Worm (Caenorhabditis elegans): ENCODE results near the gene btb-16.
A peak's percentile ranks its signal among the peaks of the same experiment; 100 is the strongest.

btb-16 gene

ce11 chrII:3332039-3332438 lies 35.4 kb downstream of the btb-16 start, which contains the start of gene irld-27:
TSS of gene irld-27 (plus strand) at chrII:3332339.
- no peak for TF ChIP-seq lsy-2 (tag; optimal IDR thresholded peaks at IDR 0.05)
- TF ChIP-seq ztf-11 (tag; optimal IDR thresholded peaks at IDR 0.05) = no peak
- no peak for TF ChIP-seq hlh-1 (tag; optimal IDR thresholded peaks at IDR 0.05)
- TF ChIP-seq unc-62 (GFP tag; optimal IDR thresholded peaks at IDR 0.05) = no peak
- TF ChIP-seq mab-5 (tag; optimal IDR thresholded peaks at IDR 0.05) = no peak
- no peak for TF ChIP-seq nhr-2 (tag; optimal IDR thresholded peaks at IDR 0.05)
- no peak for TF ChIP-seq ceh-39 (tag; optimal IDR thresholded peaks at IDR 0.05)
- no peak for TF ChIP-seq zip-8 (tag; optimal IDR thresholded peaks at IDR 0.05)
- no peak for TF ChIP-seq unc-120 (tag; optimal IDR thresholded peaks at IDR 0.05; ENCODE audit: poor library complexity, severe bottlenecking)
- no peak for TF ChIP-seq lin-32 (GFP tag; optimal IDR thresholded peaks at IDR 0.05)
- no peak for TF ChIP-seq nhr-237 (tag; optimal IDR thresholded peaks at IDR 0.05)
- TF ChIP-seq blmp-1 (tag; optimal IDR thresholded peaks at IDR 0.05) = no peak
- no peak for TF ChIP-seq flh-1 (GFP tag; optimal IDR thresholded peaks at IDR 0.05)
- no peak for TF ChIP-seq nhr-12 (tag; optimal IDR thresholded peaks at IDR 0.05)

ce11 chrII:3337039-3337438 lies 40.4 kb downstream of the btb-16 start, which contains the start of gene F14D2.19:
TSS of gene F14D2.19 (minus strand) at chrII:3337139.
- TF ChIP-seq sptf-1 (tag; optimal IDR thresholded peaks at IDR 0.05) (no peak), lin-13 (tag; optimal IDR thresholded peaks at IDR 0.05) (no peak), ces-1 (GFP tag; optimal IDR thresholded peaks at IDR 0.05) (no peak), bed-3 (GFP tag; optimal IDR thresholded peaks at IDR 0.05) (no peak), nhr-28 (tag; optimal IDR thresholded peaks at IDR 0.05) (no peak), blmp-1 (tag; optimal IDR thresholded peaks at IDR 0.05) (no peak)

ce11 chrII:3338556-3338955 lies 41.9 kb downstream of the btb-16 start, which contains the start of gene F14D2.7:
TSS of gene F14D2.7 (minus strand) at chrII:3338656.
- no peak for TF ChIP-seq ztf-11 (tag; optimal IDR thresholded peaks at IDR 0.05)
- TF ChIP-seq nhr-237 (tag; optimal IDR thresholded peaks at IDR 0.05) = no peak
- no peak for TF ChIP-seq ces-1 (GFP tag; optimal IDR thresholded peaks at IDR 0.05)
- TF ChIP-seq unc-62 (GFP tag; optimal IDR thresholded peaks at IDR 0.05) = no peak
- TF ChIP-seq mep-1 (tag; optimal IDR thresholded peaks at IDR 0.05) = no peak
- TF ChIP-seq snpc-4 (tag; optimal IDR thresholded peaks at IDR 0.05) = no peak
- no peak for TF ChIP-seq nhr-28 (tag; optimal IDR thresholded peaks at IDR 0.05)
- no peak for TF ChIP-seq flh-1 (GFP tag; optimal IDR thresholded peaks at IDR 0.05)
- TF ChIP-seq unc-120 (tag; optimal IDR thresholded peaks at IDR 0.05; ENCODE audit: poor library complexity, severe bottlenecking) = no peak
- TF ChIP-seq elt-1 (tag; optimal IDR thresholded peaks at IDR 0.05; ENCODE audit: borderline replicate concordance, insufficient read depth) = no peak

ce11 chrII:3340251-3340650 lies 43.6 kb downstream of the btb-16 start, which contains the start of gene F14D2.5:
TSS of gene F14D2.5 (plus strand) at chrII:3340551.
- TF ChIP-seq ceh-83 (GFP tag; optimal IDR thresholded peaks at IDR 0.05) = peak; percentile 64
- no peak for TF ChIP-seq elt-1 (tag; optimal IDR thresholded peaks at IDR 0.05; ENCODE audit: borderline replicate concordance, insufficient read depth)

ce11 chrII:3340818-3341217 lies 44.1 kb downstream of the btb-16 start:
- TF ChIP-seq ceh-39 (tag; optimal IDR thresholded peaks at IDR 0.05) (no peak), snpc-4 (tag; optimal IDR thresholded peaks at IDR 0.05) (no peak), unc-62 (GFP tag; optimal IDR thresholded peaks at IDR 0.05) (no peak), ceh-43 (GFP tag; optimal IDR thresholded peaks at IDR 0.05) (no peak), zip-8 (tag; optimal IDR thresholded peaks at IDR 0.05) (no peak), tbx-8 (GFP tag; optimal IDR thresholded peaks at IDR 0.05) (no peak), ztf-11 (tag; optimal IDR thresholded peaks at IDR 0.05) (no peak), M03D4.4 (tag; optimal IDR thresholded peaks at IDR 0.05) (no peak), ham-2 (GFP tag; optimal IDR thresholded peaks at IDR 0.05) (no peak), lsy-2 (tag; optimal IDR thresholded peaks at IDR 0.05) (no peak), mls-2 (tag; optimal IDR thresholded peaks at IDR 0.05) (no peak), nhr-76 (tag; optimal IDR thresholded peaks at IDR 0.05) (no peak), mab-5 (tag; optimal IDR thresholded peaks at IDR 0.05) (no peak), sptf-1 (tag; optimal IDR thresholded peaks at IDR 0.05) (no peak), unc-120 (tag; optimal IDR thresholded peaks at IDR 0.05; ENCODE audit: poor library complexity, severe bottlenecking) (no peak), flh-1 (GFP tag; optimal IDR thresholded peaks at IDR 0.05) (no peak), sem-2 (GFP tag; optimal IDR thresholded peaks at IDR 0.05) (no peak), cnd-1 (tag; optimal IDR thresholded peaks at IDR 0.05) (no peak), hlh-1 (tag; optimal IDR thresholded peaks at IDR 0.05) (no peak)
